Worm (Caenorhabditis elegans) whole organism, mixed stage, embryonic: ENCODE measurements around the gene Y52D5A.2.
"Not testable (repeated sequence)": the region's sequence is repeated elsewhere in the genome, so short reads cannot be mapped to it uniquely, and the experiment has no call there.

ENCODE experiments used
- bed-3 ChIP-seq: fragments of 200-800 bp; sonication (Bioruptor generic); optimal IDR thresholded peaks from 3 replicates; lab custom pipeline; 2018; ENCODE audit warnings: mild to moderate bottlenecking, missing genetic modification characterization, moderate library complexity, missing compliant biosample characterization
- ceh-39 ChIP-seq: fragments of 150-350 bp; optimal IDR thresholded peaks from 2 replicates; lab custom pipeline; 2014; ENCODE audit warnings: missing biosample characterization, missing genetic modification characterization
- ceh-43 ChIP-seq: fragments of 200-800 bp; sonication (Bioruptor generic); optimal IDR thresholded peaks from 2 replicates; lab custom pipeline; 2018; ENCODE audit warnings: mild to moderate bottlenecking, missing genetic modification characterization, moderate library complexity, missing compliant biosample characterization
- ceh-83 ChIP-seq: fragments of 200-800 bp; sonication (Bioruptor generic); optimal IDR thresholded peaks from 2 replicates; lab custom pipeline; 2018; ENCODE audit warnings: mild to moderate bottlenecking, missing genetic modification characterization, missing compliant biosample characterization
- ces-1 ChIP-seq: fragments of 150-350 bp; optimal IDR thresholded peaks from 2 replicates; lab custom pipeline; 2014; ENCODE audit warnings: missing biosample characterization, missing genetic modification reagents, missing genetic modification characterization
- cnd-1 ChIP-seq: fragments of 200-800 bp; sonication (Bioruptor generic); optimal IDR thresholded peaks from 2 replicates; lab custom pipeline; 2018; ENCODE audit warnings: mild to moderate bottlenecking, missing genetic modification characterization, missing compliant biosample characterization
- drap-1 ChIP-seq: fragments of 200-800 bp; sonication (Bioruptor generic); optimal IDR thresholded peaks from 3 replicates; lab custom pipeline; 2018; ENCODE audit warnings: mild to moderate bottlenecking, missing genetic modification characterization, missing compliant biosample characterization
- elt-1 ChIP-seq: sonication (generic microtip); optimal IDR thresholded peaks from 2 replicates; lab custom pipeline; 2017; ENCODE audit warnings: missing genetic modification characterization, mild to moderate bottlenecking, missing compliant biosample characterization, antibody characterized with exemption, moderate library complexity, borderline replicate concordance; ENCODE audit not compliant: insufficient read depth
- elt-3 ChIP-seq: fragments of 150-350 bp; optimal IDR thresholded peaks from 2 replicates; lab custom pipeline; 2014; ENCODE audit warnings: missing biosample characterization, missing genetic modification characterization
- flh-1 ChIP-seq: fragments of 200-800 bp; sonication (Bioruptor generic); optimal IDR thresholded peaks from 2 replicates; lab custom pipeline; 2018; ENCODE audit warnings: mild to moderate bottlenecking, missing genetic modification characterization, moderate library complexity, missing compliant biosample characterization
- ham-2 ChIP-seq: fragments of 200-800 bp; sonication (Bioruptor generic); optimal IDR thresholded peaks from 2 replicates; lab custom pipeline; 2018; ENCODE audit warnings: mild to moderate bottlenecking, missing genetic modification characterization, missing compliant biosample characterization
- hlh-1 ChIP-seq: fragments of 150-350 bp; optimal IDR thresholded peaks from 2 replicates; lab custom pipeline; 2014; ENCODE audit warnings: missing biosample characterization, missing genetic modification reagents, missing genetic modification characterization
- lin-13 ChIP-seq: fragments of 150-350 bp; optimal IDR thresholded peaks from 2 replicates; lab custom pipeline; 2014; ENCODE audit warnings: missing biosample characterization, missing genetic modification characterization
- lsy-2 ChIP-seq: fragments of 150-350 bp; optimal IDR thresholded peaks from 2 replicates; lab custom pipeline; 2014; ENCODE audit warnings: missing biosample characterization, missing genetic modification characterization
- mab-5 ChIP-seq: fragments of 150-350 bp; optimal IDR thresholded peaks from 2 replicates; lab custom pipeline; 2014; ENCODE audit warnings: missing biosample characterization, missing genetic modification characterization
- mep-1 ChIP-seq: fragments of 150-350 bp; optimal IDR thresholded peaks from 2 replicates; lab custom pipeline; 2017; ENCODE audit warnings: missing biosample characterization, missing genetic modification reagents, missing genetic modification characterization, inconsistent platforms
- mls-2 ChIP-seq: sonication (generic microtip); optimal IDR thresholded peaks from 2 replicates; lab custom pipeline; 2016; ENCODE audit warnings: mild to moderate bottlenecking, missing genetic modification characterization, moderate library complexity, missing compliant biosample characterization
- nhr-12 ChIP-seq: fragments of 150-350 bp; optimal IDR thresholded peaks from 2 replicates; lab custom pipeline; 2014; ENCODE audit warnings: missing biosample characterization, missing genetic modification characterization
- nhr-2 ChIP-seq: fragments of 150-350 bp; optimal IDR thresholded peaks from 2 replicates; lab custom pipeline; 2014; ENCODE audit warnings: missing biosample characterization, missing genetic modification characterization
- nhr-237 ChIP-seq: fragments of 150-350 bp; optimal IDR thresholded peaks from 2 replicates; lab custom pipeline; 2014; ENCODE audit warnings: missing biosample characterization, missing genetic modification characterization
- nhr-76 ChIP-seq: sonication (generic microtip); optimal IDR thresholded peaks from 2 replicates; lab custom pipeline; 2017; ENCODE audit warnings: missing biosample characterization, missing genetic modification characterization
- snpc-4 ChIP-seq: fragments of 150-350 bp; optimal IDR thresholded peaks from 2 replicates; lab custom pipeline; 2014; ENCODE audit warnings: missing biosample characterization, missing genetic modification characterization
- tbx-8 ChIP-seq: fragments of 200-800 bp; sonication (Bioruptor generic); optimal IDR thresholded peaks from 2 replicates; lab custom pipeline; 2018; ENCODE audit warnings: mild to moderate bottlenecking, missing genetic modification characterization, moderate library complexity, missing compliant biosample characterization
- unc-120 ChIP-seq: sonication (generic microtip); optimal IDR thresholded peaks from 2 replicates; lab custom pipeline; 2017; ENCODE audit warnings: missing genetic modification characterization, missing compliant biosample characterization; ENCODE audit not compliant: poor library complexity, severe bottlenecking
- unc-39 ChIP-seq: fragments of 150-350 bp; optimal IDR thresholded peaks from 2 replicates; lab custom pipeline; 2014; ENCODE audit warnings: missing biosample characterization, missing genetic modification characterization
- unc-62 ChIP-seq: fragments of 150-350 bp; optimal IDR thresholded peaks from 2 replicates; lab custom pipeline; 2014; ENCODE audit warnings: missing biosample characterization, missing genetic modification reagents, missing genetic modification characterization
- zip-8 ChIP-seq: fragments of 150-350 bp; optimal IDR thresholded peaks from 2 replicates; lab custom pipeline; 2014; ENCODE audit warnings: missing biosample characterization, missing genetic modification characterization
- ztf-11 ChIP-seq: fragments of 150-350 bp; optimal IDR thresholded peaks from 2 replicates; lab custom pipeline; 2014; ENCODE audit warnings: missing biosample characterization, missing genetic modification characterization

Y52D5A.2 gene

DNA sequence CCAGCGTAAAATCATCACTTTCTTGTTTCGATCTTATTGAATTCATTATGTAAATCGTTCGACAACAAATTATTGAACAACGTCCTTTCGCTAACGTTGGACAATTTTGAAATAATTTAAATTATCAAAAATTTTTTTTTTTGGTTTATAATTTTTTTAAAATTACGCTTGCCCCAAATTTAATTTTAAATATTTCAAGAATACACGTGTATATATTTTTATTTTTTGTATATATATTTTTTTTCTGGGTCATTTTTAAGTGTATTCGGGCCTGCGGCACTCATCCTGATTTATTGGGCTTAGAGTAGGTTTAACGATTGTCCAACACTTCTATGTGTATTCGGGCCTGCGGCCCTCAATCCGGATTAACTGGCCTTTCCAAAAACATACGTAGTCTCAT lies at the start of gene Y52D5A.2:
TSS of gene Y52D5A.2 (minus strand) at position 101 of the 400 bp plus-strand sequence.
- TF ChIP-seq ceh-83 (GFP tag; lab: Kevin White, UChicago); bed-3 (GFP tag; lab: Kevin White, UChicago); snpc-4 (tag; lab: Kevin White, UChicago): not testable (repeated sequence)

DNA sequence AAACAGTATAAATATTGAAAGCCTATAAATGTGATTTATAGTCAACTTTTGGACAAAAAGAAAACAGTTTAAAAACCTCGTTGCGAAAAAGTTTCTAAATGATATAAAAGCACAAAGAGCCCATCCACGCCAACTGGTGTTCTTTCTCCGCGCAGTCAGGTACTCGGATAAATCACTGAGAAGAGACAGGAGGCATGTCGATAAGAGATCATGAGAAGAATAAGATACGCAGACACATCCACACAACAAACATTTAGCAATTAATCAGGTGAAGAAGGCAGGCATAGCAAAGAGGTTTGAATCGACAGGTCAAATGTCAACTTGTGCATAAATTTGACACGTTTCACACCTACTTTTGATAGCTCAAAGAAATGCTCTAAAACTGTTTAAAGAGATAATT lies 43.5 kb upstream of the Y52D5A.2 start:
- peak; percentile 69 for TF ChIP-seq unc-120 (tag; lab: Kevin White, UChicago)
- peak; percentile 97 for TF ChIP-seq unc-62
- TF ChIP-seq lin-13 (tag; lab: Kevin White, UChicago) = no peak
- peak; percentile 18 for TF ChIP-seq nhr-2 (tag; lab: Kevin White, UChicago)
- TF ChIP-seq mls-2 (tag; lab: Kevin White, UChicago) = no peak
- TF ChIP-seq tbx-8 (GFP tag; lab: Kevin White, UChicago) = no peak
- TF ChIP-seq hlh-1 (tag; lab: Kevin White, UChicago) = peak; percentile 90
- no peak for TF ChIP-seq drap-1 (GFP tag; lab: Kevin White, UChicago)
- TF ChIP-seq, all 35 proteins: peak for 4

DNA sequence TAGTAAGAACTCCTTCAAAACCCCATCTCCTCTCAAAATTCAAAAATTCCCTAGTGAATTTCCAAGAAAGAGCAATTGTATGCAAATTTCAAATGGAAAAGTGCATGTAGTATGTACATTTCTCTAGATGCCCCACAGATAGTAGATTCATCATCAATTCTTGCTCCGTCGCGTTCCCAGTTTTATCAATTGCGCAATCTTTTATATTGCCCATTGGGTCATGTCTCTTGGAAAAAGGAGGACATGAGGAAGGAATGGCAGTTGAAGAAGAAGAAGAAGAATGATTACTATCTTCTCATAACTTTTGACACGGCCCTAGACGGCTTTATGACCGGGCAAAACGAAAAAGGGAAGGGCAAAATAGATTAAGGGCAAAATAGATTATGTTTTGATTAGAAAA lies 42.3 kb upstream of the Y52D5A.2 start:
- TF ChIP-seq unc-62 (peak; percentile 50), unc-120 (tag; lab: Kevin White, UChicago) (no peak), zip-8 (tag; lab: Kevin White, UChicago) (peak; percentile 45), ces-1 (GFP tag; lab: Kevin White, UChicago) (peak; percentile 53), nhr-2 (tag; lab: Kevin White, UChicago) (peak; percentile 69), mab-5 (tag; lab: Kevin White, UChicago) (no peak), elt-1 (tag; lab: Kevin White, UChicago) (peak; percentile 79)

DNA sequence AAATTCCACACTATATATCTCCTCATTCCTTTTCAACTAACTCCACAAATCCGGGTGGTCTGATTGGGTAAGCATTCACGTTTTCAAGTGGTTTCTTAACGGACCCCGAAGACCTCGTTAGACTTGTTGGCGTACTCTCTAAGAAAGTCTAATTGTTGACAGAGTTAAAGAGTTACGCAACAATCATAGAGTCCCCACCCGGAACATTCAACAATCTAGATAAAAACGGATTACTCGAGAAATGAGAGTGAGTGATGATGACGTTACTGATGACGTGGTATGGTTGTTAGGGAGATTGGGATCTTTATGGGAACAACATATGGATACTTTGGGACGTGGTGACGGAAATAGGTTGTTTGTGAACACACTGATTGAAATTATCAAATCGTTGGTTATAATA lies 38.3 kb upstream of the Y52D5A.2 start:
- peak; percentile 88 for TF ChIP-seq ces-1 (GFP tag; lab: Kevin White, UChicago)
- no peak for TF ChIP-seq unc-39 (tag; lab: Kevin White, UChicago)
- TF ChIP-seq mls-2 (tag; lab: Kevin White, UChicago) = no peak
- peak; percentile 84 for TF ChIP-seq nhr-2 (tag; lab: Kevin White, UChicago)
- TF ChIP-seq bed-3 (GFP tag; lab: Kevin White, UChicago) = no peak
- TF ChIP-seq elt-1 (tag; lab: Kevin White, UChicago) = peak; percentile 46
- peak; percentile 53 for TF ChIP-seq zip-8 (tag; lab: Kevin White, UChicago)
- TF ChIP-seq, all 35 proteins: peak for 4

DNA sequence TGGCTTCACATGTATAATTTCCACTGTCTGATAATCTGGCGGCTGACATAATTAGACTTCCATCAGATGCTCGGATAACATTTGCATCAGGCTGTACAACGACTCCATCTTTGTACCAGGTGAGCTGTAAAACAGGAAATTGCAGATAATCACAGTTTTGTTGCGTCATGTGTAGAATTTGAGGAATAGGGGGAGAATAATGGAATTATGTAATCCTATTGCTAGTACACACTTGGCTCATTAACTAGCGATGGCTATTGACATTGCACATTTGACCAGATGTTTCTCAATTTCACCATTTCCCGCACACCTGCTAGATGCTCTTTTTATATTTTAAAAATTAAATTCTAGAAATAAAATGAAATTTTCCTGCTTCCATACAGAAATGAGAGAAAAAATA lies 37.1 kb upstream of the Y52D5A.2 start:
- no peak for TF ChIP-seq unc-39 (tag; lab: Kevin White, UChicago)
- TF ChIP-seq nhr-76 (tag; lab: Kevin White, UChicago) = no peak
- TF ChIP-seq bed-3 (GFP tag; lab: Kevin White, UChicago) = no peak
- TF ChIP-seq ceh-83 (GFP tag; lab: Kevin White, UChicago) = no peak
- TF ChIP-seq zip-8 (tag; lab: Kevin White, UChicago) = peak; percentile 89
- TF ChIP-seq nhr-2 (tag; lab: Kevin White, UChicago) = peak; percentile 81
- TF ChIP-seq elt-3 = no peak
- no peak for TF ChIP-seq ztf-11 (tag; lab: Kevin White, UChicago)
- peak; percentile 32 for TF ChIP-seq cnd-1 (tag; lab: Kevin White, UChicago)
- TF ChIP-seq flh-1 = no peak
- TF ChIP-seq mls-2 (tag; lab: Kevin White, UChicago) = no peak
- TF ChIP-seq unc-120 (tag; lab: Kevin White, UChicago) = no peak
- TF ChIP-seq ham-2 (GFP tag; lab: Kevin White, UChicago) = no peak
- TF ChIP-seq mep-1 = no peak
- peak; percentile 95 for TF ChIP-seq ces-1 (GFP tag; lab: Kevin White, UChicago)
- TF ChIP-seq lsy-2 (tag; lab: Kevin White, UChicago) = no peak
- TF ChIP-seq tbx-8 (GFP tag; lab: Kevin White, UChicago) = no peak
- no peak for TF ChIP-seq mab-5 (tag; lab: Kevin White, UChicago)
- no peak for TF ChIP-seq ceh-39 (tag; lab: Kevin White, UChicago)
- no peak for TF ChIP-seq ceh-43 (GFP tag; lab: Kevin White, UChicago)
- TF ChIP-seq nhr-237 = no peak
- TF ChIP-seq, all 35 proteins: peak for 4

DNA sequence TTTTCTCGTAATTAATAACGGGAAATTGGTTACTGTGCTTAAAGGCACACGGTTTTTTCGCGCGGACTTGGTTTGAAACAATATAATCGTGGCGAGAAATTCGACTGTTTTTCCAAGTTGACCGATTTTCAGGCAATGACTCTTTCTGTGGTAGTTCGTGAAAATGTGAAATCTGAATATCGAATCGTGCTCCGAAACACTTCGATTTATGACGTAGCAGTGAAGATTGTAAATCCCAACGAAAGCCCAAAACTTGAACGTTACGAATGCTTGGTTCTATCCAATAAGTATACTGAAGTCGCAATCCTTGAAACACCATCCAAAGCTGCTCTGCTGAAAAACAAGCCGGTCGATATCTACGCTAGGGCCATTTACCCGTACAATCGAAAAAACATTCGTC lies 29.8 kb upstream of the Y52D5A.2 start:
- TF ChIP-seq ceh-83 (GFP tag; lab: Kevin White, UChicago) (no peak), unc-62 (no peak), unc-120 (tag; lab: Kevin White, UChicago) (no peak), mab-5 (tag; lab: Kevin White, UChicago) (no peak), nhr-76 (tag; lab: Kevin White, UChicago) (no peak), nhr-237 (no peak), tbx-8 (GFP tag; lab: Kevin White, UChicago) (no peak), drap-1 (GFP tag; lab: Kevin White, UChicago) (no peak), mep-1 (no peak), nhr-2 (tag; lab: Kevin White, UChicago) (no peak), ceh-43 (GFP tag; lab: Kevin White, UChicago) (no peak), lsy-2 (tag; lab: Kevin White, UChicago) (no peak), lin-13 (tag; lab: Kevin White, UChicago) (no peak), cnd-1 (tag; lab: Kevin White, UChicago) (no peak), elt-3 (no peak), nhr-12 (tag; lab: Kevin White, UChicago) (no peak), mls-2 (tag; lab: Kevin White, UChicago) (no peak), ces-1 (GFP tag; lab: Kevin White, UChicago) (no peak)
